Worm (Caenorhabditis elegans) whole organism, L4/young adult: ENCODE results near the gene ZK1307.9.
A peak's percentile ranks its signal among the peaks of the same experiment; 100 is the strongest.

Experiments used
- W03F9.2 ChIP-seq: fragments of 150-350 bp; optimal IDR thresholded peaks from 2 replicates; lab custom pipeline; 2014; ENCODE audit warnings: missing biosample characterization, missing genetic modification characterization
- dao-5 ChIP-seq: sonication (generic microtip); optimal IDR thresholded peaks from 2 replicates; lab custom pipeline; 2016; ENCODE audit warnings: missing genotype, missing genetic modification characterization, moderate library complexity, missing compliant biosample characterization
- him-1 ChIP-seq: sonication (generic microtip); optimal IDR thresholded peaks from 2 replicates; lab custom pipeline; 2016; ENCODE audit warnings: missing genotype, missing genetic modification reagents, missing genetic modification characterization, missing compliant biosample characterization

Gene ZK1307.9

DNA sequence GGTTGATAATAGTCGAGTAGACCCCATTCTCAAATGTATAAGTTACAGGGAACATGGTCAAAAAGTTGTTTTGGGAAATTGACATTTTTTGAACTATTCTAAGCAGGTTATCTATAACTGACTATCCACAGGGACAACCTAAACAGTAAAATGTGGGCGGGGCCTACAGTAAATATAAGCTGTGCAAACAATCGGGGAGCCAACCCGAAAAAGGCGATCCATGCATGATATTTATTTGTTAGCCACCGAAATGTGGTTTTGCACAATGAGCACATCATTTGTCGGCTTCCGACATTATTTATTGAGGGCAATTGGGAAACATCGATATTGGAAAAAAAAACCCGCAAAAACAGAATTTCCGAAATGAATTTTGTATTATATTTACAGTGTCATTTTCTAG lies 34.6 kb upstream of the ZK1307.9 start, which contains the start of gene hlh-6:
Gene hlh-6 (minus strand): TSS at position 101 of the 400 bp plus-strand sequence.
- TF ChIP-seq W03F9.2 (no peak), dao-5 (tag; lab: Kevin White, UChicago) (no peak), him-1 (tag; lab: Kevin White, UChicago) (no peak)

DNA sequence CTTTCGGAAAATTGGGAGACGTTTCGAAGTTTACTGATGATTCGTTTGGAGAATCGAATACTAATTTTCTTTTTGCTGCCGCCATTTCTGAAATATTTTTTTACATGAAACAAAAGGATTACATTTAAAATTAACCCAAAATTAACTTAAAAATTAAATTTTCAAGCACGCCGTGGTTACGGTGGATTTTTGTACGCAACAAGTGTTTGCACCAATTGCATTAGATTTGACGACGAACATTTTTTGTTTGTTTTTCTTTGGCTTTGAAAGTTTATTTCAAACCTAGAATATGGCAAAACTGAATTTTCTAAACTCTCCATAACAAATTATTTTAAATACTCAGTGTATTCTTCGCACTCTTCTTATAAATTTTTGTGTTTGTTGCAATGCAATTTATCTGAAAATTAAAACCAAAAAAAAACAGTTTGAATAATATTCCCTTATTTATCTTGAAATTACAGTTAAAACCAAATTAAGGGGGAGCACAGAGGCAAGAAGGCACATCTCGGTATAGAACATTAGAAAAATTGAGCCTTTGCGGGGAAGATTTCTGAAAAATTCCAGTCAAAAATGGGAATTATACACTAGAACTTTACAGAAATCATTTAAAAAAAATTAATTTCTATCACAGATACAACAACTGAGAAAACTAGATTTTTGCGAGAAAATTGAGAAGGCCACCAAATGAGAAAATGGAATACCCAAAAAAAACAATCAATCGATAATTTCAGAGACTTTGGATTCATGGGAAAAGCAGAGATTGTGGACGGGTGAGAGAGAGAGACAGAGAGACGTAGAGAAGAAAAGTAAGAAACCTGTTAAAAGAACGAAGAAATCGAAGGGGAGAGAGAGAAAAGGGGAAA lies 32.0 kb upstream of the ZK1307.9 start, which contains the start of gene hal-3:
Gene hal-3 (minus strand): TSS at position 87 of the 863 bp plus-strand sequence.
- TF ChIP-seq dao-5 (tag; lab: Kevin White, UChicago) (no peak), W03F9.2 (peak; percentile 16)

DNA sequence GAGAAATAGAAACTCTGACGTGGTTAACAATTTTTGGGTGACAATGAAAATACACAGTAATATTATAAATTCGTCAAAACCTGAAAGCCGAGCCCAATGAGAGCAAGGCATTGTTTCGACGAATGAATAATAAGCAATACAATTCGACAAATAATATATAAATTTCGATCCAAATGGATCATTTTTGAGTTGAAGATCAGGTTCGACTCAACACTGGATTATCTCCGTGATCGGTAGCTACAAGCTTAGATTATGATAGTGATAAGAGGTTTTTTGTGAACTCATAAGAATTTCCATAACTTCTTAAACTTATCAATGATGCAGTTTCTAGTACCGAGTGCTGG lies 31.4 kb upstream of the ZK1307.9 start:
- TF ChIP-seq W03F9.2 (no peak), dao-5 (tag; lab: Kevin White, UChicago) (no peak), him-1 (tag; lab: Kevin White, UChicago) (no peak)

DNA sequence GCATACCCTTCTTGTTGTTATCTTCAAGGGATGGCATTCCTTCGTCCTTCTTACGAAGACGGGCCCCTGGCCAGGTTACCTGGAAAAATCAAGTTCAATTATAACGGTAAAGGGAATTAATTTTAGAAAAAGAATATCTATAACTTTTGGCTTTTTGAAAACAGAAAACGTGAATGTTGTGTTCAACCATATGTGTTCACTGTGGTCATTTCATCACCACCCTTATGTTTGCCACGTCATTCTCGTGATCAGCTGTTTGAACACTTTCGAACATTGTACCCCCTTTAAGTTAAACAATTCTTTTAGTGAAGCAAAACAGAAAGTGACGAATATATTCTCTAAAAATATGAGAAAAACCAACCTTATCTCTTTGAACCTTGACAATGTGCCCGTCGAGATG lies 30.5 kb upstream of the ZK1307.9 start:
- TF ChIP-seq W03F9.2 (no peak), him-1 (tag; lab: Kevin White, UChicago) (no peak), dao-5 (tag; lab: Kevin White, UChicago) (no peak)

DNA sequence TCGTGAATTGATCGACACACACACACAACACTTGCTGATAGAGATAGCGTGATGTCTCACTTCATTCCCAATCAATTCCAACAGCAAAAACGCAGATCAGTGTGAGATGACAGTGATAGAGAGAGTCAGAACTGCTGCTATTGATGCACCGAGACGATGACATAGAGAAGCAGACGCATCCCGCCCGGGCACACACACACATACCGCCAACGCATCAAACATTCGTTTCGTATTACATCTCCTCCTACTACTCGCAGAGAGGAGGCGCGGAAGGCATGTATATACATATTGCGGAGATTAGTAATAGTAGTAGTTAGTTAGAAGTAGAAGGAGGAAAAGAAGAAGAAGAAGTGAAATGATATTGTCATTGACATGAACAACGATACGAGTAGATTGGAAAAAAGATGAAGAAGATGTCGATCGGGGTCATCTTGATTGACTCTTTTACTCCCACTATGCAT lies 29.9 kb upstream of the ZK1307.9 start:
- TF ChIP-seq him-1 (tag; lab: Kevin White, UChicago) (no peak), W03F9.2 (no peak), dao-5 (tag; lab: Kevin White, UChicago) (no peak)

DNA sequence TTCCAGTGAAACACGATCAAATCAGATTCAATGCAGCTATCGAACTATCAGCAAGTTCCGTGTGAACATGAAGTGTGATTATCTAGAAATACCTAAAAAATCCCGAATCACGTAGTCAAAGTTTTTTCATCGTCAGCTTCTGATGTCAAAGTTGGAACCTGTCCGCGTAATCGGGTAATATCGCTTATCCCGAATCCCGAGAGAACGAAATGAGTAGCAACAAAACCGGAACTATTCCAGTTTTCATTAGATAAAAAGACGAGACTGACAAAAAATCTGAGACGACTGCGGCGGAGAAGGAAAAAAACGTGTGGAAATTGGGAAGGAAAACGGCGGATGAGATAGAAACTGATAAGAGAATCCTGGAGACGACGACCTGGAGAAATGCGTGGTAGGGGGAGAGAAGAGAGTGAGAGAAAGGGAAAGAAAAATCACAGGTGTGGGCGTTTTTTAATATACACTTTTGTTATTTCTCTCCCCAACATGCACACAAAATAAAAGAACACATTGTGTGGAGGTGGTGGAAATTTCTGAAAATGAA lies 29.2 kb upstream of the ZK1307.9 start:
- no peak for TF ChIP-seq dao-5 (tag; lab: Kevin White, UChicago)
- TF ChIP-seq him-1 (tag; lab: Kevin White, UChicago): no peak
- TF ChIP-seq W03F9.2: no peak

DNA sequence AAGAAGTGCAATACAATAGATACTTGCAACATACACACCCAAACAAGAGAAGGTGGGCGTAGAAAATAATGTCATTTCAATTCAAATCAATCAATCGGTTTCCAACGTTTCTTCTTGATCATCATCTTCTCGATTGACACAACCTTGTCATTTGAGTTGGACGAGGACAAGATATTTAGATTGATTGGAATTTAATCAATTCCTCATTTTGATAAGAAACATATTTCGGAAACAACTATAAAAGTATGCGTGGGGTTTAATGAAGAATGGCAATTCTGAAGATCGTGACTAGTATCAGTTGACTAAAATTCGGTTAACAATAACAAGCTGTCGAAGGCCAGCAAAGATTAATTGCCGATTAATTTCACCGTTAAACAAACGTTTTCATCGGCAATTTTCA lies 28.7 kb upstream of the ZK1307.9 start:
- TF ChIP-seq W03F9.2 (no peak), him-1 (tag; lab: Kevin White, UChicago) (no peak), dao-5 (tag; lab: Kevin White, UChicago) (no peak)

DNA sequence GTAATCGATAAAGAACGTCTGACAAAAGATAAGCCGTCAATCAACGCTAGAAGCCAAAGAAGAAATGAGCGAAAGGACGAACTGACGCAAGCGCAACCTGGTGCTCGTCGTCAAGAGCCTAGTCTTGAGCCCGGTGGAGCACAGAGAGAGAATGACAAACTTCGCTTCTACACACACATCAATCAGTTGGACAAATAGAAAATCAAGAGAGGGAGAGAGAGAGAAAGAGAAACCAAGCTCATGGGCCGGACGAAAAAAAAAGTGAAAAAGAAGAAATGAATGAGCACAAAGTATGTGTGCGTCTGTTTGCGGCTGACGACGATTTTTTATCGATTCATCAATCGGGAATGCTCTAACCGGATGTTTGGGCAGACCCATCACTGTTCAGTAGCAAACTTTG lies 28.2 kb upstream of the ZK1307.9 start:
- no peak for TF ChIP-seq him-1 (tag; lab: Kevin White, UChicago)
- no peak for TF ChIP-seq dao-5 (tag; lab: Kevin White, UChicago)
- no peak for TF ChIP-seq W03F9.2

DNA sequence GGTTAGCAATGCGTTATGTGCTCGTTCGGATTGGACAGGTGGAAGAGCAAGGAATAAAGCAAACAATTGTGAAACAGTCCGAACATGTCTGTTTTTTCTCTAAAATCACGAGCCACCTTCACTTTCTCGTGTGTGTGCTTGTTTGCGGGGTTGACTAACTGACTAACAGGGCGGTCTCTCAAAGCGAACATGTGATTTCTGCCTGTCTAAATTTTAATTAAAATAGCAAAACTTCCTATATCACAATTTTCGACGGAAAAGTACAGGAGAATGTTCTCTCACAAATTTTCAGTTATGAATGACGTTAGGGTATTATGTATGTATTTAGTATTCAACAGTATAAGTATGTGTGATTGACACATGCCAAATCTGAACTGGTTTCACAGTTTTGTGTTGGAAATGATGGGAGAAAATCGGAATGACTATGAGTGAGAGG lies 27.4 kb upstream of the ZK1307.9 start:
- TF ChIP-seq dao-5 (tag; lab: Kevin White, UChicago) (no peak), him-1 (tag; lab: Kevin White, UChicago) (no peak), W03F9.2 (peak; percentile 14)

DNA sequence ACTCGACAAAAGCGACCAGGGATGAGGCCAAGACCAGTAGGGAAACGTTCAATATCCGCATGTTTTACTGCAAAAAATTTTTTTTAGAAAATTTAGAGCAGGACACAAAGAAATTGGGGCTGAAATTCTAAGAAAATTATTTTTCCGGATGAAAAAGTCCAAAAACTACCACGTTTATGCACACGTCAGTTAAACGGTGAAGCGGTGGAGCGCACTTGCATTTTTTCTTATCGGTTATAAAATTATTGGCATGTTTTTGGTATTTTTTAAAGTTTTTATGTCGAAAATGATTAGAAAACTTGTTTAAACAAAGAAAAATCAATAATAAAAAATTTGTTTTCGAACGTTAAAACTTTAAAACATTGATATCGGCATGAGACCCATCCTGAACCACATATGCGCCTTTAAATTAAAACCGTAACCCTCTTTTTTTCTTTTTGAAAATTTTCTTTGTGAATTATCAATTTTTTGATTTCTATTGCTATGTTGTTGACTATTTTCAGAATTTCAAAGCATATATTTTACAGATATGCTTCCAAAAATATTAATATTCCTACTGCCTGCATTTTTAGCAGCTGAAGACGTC lies 25.1 kb upstream of the ZK1307.9 start, which contains the start of the genes dnj-20 and ZK1307.8:
Gene dnj-20 (minus strand): TSS at position 67 of the 586 bp plus-strand sequence.
Gene ZK1307.8 (plus strand): TSS at position 504 of the 586 bp plus-strand sequence.
- no peak for TF ChIP-seq dao-5 (tag; lab: Kevin White, UChicago)
- TF ChIP-seq W03F9.2: peak; percentile 35
- no peak for TF ChIP-seq him-1 (tag; lab: Kevin White, UChicago)

DNA sequence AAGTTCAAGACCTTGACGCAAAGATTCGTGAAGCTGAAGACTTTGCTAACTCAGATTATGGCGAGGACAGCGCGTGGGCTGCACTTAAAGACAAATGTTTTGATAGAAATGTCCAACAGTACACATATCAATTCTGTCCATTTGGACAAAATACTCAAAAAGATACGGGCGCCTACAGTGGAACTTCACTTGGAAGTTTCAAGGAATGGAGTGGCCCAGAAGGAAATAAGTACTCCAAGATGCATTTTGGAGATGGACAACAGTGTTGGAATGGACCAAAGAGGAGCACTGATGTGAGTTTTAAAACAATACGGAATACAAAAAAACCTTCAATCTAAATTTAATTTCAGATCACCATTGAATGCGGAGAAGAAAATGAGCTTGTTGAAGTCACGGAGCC lies 23.4 kb upstream of the ZK1307.9 start:
- TF ChIP-seq dao-5 (tag; lab: Kevin White, UChicago) (no peak), W03F9.2 (no peak), him-1 (tag; lab: Kevin White, UChicago) (no peak)

DNA sequence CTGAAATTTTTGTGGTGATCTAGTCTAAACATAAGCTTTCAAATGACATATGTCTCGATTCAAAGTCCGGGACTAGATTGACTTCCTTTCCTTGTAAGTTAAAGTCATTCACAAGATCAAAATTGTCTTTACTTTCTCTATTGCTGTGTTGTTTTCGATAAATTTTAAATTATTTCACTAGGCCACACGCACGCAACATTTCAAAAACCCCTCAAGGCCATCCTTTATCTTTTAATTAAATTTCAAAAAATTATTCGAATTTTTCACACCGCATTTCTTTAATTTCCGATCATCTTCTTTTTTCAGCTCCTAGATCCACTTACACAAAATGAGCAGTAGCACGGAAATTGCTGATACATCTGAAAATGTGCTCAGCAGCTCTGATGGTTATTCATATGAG lies 13.0 kb upstream of the ZK1307.9 start, which contains the start of gene ZK1307.7:
Gene ZK1307.7 (plus strand): TSS at position 301 of the 400 bp plus-strand sequence.
- TF ChIP-seq dao-5 (tag; lab: Kevin White, UChicago): no peak
- no peak for TF ChIP-seq W03F9.2
- TF ChIP-seq him-1 (tag; lab: Kevin White, UChicago): no peak

DNA sequence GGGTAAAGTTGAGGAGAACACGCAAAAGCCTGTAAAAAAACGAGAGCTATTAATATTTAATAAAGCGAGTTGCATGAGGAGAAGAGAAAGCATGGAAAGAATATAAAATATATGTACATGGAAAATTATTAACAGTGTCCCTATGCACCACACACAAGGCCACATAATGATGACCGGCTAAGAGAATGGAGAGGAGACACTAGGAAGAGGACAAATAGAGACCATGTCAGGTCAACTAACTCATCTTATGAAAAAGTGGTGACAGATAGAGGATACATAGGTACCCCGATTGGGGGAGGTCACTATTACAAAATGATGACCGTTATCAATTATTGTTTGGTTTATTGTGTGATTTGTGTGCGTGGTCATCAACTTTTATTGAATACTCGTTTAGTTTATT lies 4.9 kb upstream of the ZK1307.9 start, which contains the start of gene fzr-1:
Gene fzr-1 (minus strand): TSS at position 29 of the 400 bp plus-strand sequence.
- TF ChIP-seq W03F9.2 (no peak), dao-5 (tag; lab: Kevin White, UChicago) (no peak), him-1 (tag; lab: Kevin White, UChicago) (no peak)
